Fruit fly (Drosophila melanogaster): ENCODE results near the gene CG6638.
A peak's percentile ranks its signal among the peaks of the same experiment; 100 is the strongest.

Gene CG6638

dm6 chr3L:8603880-8604692, 28.2 kb upstream of the CG6638 start, which contains the start of the genes CG5989 and CG6282 (continued):
- TF ChIP-seq H15 (GFP tag; IDR thresholded peaks at IDR 0.05) (no peak), PHDP (tag; optimal IDR thresholded peaks at IDR 0.05) (no peak), pita (GFP tag; optimal IDR thresholded peaks at IDR 0.05) (peak; percentile 89), Mes4 (GFP tag; optimal IDR thresholded peaks at IDR 0.05) (peak; percentile 2), CG11560 (tag; IDR thresholded peaks at IDR 0.05) (no peak), CG1603 (tag; optimal IDR thresholded peaks at IDR 0.05) (peak; percentile 59), CG10431 (GFP tag; optimal IDR thresholded peaks at IDR 0.05) (no peak), Poxn (GFP tag; IDR thresholded peaks at IDR 0.05) (0 out of 2 replicates have a peak, but pooled peaks have one; percentile 31), ash1 (GFP tag; optimal IDR thresholded peaks at IDR 0.05) (no peak), CG13287 (GFP tag; IDR thresholded peaks at IDR 0.05; ENCODE audit: partially characterized antibody) (peak; percentile 76), zf30C (GFP tag; optimal IDR thresholded peaks at IDR 0.05) (no peak), phol (tag; optimal IDR thresholded peaks at IDR 0.05) (peak; percentile 30), ac (GFP tag; optimal IDR thresholded peaks at IDR 0.05) (no peak), mld (GFP tag; IDR thresholded peaks at IDR 0.05; ENCODE audit: partially characterized antibody) (no peak), CG12659 (GFP tag; optimal IDR thresholded peaks at IDR 0.05) (peak; percentile 54), B-H1 (GFP tag; IDR thresholded peaks at IDR 0.05) (no peak), crp (GFP tag; optimal IDR thresholded peaks at IDR 0.05) (peak; percentile 89 to 98), CG17912 (GFP tag; optimal IDR thresholded peaks at IDR 0.05) (no peak), zen2 (GFP tag; IDR thresholded peaks at IDR 0.05; ENCODE audit: partially characterized antibody) (no peak; the same call in 2 of the 3 replicates), CG17186 (GFP tag; optimal IDR thresholded peaks at IDR 0.05) (no peak), CG13424 (tag; optimal IDR thresholded peaks at IDR 0.05) (peak; percentile 39), insv (GFP tag; optimal IDR thresholded peaks at IDR 0.05) (no peak), cato (GFP tag; optimal IDR thresholded peaks at IDR 0.05; ENCODE audit: borderline replicate concordance) (no peak), CG12299 (tag; optimal IDR thresholded peaks at IDR 0.05) (peak; percentile 32), MESR4 (GFP tag; optimal IDR thresholded peaks at IDR 0.05) (peak; percentile 32), exex (tag; optimal IDR thresholded peaks at IDR 0.05) (peak; percentile 81), chinmo (GFP tag; IDR thresholded peaks at IDR 0.05; ENCODE audit: partially characterized antibody) (0 out of 4 replicates have a peak, but pooled peaks have one; percentile 37), sens (GFP tag) (peak; percentile 90), CG8388 (GFP tag; optimal IDR thresholded peaks at IDR 0.05) (peak; percentile 56), gsb (GFP tag; IDR thresholded peaks at IDR 0.05) (no peak), esg (GFP tag; conservative IDR thresholded peaks at IDR 0.05) (peak; percentile 36), tap (tag; optimal IDR thresholded peaks at IDR 0.05) (no peak), fd64A (GFP tag; optimal IDR thresholded peaks at IDR 0.05) (no peak), CG4404 (GFP tag; IDR thresholded peaks at IDR 0.05) (no peak), CG1233 (GFP tag; optimal IDR thresholded peaks at IDR 0.05) (no peak), CG30020 (tag; optimal IDR thresholded peaks at IDR 0.05) (no peak), CG8089 (GFP tag; optimal IDR thresholded peaks at IDR 0.05) (no peak), NC2α (GFP tag; optimal IDR thresholded peaks at IDR 0.05) (no peak), ci (GFP tag; IDR thresholded peaks at IDR 0.05) (peak; percentile 35; the same call in 2 of the 3 replicates), HHEX (GFP tag; optimal IDR thresholded peaks at IDR 0.05) (no peak), CG2202 (tag; optimal IDR thresholded peaks at IDR 0.05) (no peak), Hr3 (GFP tag; optimal IDR thresholded peaks at IDR 0.05) (peak; percentile 36), gce (GFP tag; IDR thresholded peaks at IDR 0.05) (no peak), Xbp1 (GFP tag; optimal IDR thresholded peaks at IDR 0.05) (peak; percentile 59), stwl (tag; optimal IDR thresholded peaks at IDR 0.05) (peak; percentile 54), Hr39 (optimal IDR thresholded peaks at IDR 0.05) (no peak), Trl (optimal IDR thresholded peaks at IDR 0.05) (no peak), Trl (GFP tag; optimal IDR thresholded peaks at IDR 0.05) (no peak), pb (GFP tag; optimal IDR thresholded peaks at IDR 0.05) (no peak)
